Worm (Caenorhabditis elegans): Measurements from ENCODE around the gene Y37E11B.10.

DNA sequence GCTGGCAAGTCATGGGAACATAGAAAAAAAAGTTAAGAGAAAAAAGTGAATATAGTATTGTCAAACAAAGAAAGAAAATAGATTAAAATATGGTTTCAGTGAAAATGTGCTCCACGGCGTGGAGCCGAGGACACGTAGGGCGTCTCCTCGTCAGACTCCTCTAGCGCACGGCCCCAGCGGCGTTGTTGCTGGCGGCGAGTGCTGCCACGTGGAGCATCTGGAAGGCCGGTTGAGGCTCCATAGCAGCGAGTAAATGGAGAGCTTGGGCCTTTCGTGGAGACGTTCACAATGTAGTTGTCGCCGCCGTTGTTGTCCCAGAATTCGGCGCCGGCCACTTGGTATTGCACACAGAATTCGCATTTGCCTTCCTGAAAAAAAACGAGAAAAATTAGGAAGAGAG, 39.2 kb upstream of the Y37E11B.10 start:
- TF ChIP-seq tbx-2 (tag; optimal IDR thresholded peaks at IDR 0.05) (no peak), fos-1 (tag; optimal IDR thresholded peaks at IDR 0.05) (no peak), nhr-28 (tag; optimal IDR thresholded peaks at IDR 0.05) (no peak), nhr-76 (tag; optimal IDR thresholded peaks at IDR 0.05) (no peak), ceh-8 (GFP tag; optimal IDR thresholded peaks at IDR 0.05) (no peak), elt-3 (tag; optimal IDR thresholded peaks at IDR 0.05) (no peak), ces-1 (GFP tag; optimal IDR thresholded peaks at IDR 0.05) (no peak)

Measured in whole organism, L1 larva.